Fruit fly (Drosophila melanogaster): ENCODE data around the gene CG43336.

Gene CG43336

DNA sequence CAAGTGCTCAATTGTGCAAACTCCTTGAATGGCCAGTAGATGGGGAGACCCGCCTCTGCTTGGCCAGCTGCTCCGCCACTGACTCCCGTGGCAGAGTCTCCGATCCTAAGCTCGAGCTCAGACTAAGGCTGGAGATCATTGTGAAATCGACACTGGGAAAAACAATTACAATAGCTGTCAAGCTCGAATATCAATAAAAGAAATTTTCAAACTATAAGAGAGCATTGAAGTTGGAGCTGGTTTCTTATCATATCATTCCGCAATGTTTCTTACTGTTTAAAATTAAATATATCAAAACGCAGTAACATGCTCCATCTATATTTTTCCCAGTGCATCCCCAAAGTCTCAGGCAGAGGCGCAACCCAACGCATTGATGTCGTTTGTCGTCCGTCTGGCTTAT, 5.8 kb downstream of the CG43336 start (continued):
- TF ChIP-seq sens (GFP tag) (peak; percentile 97), CG7745 (tag; optimal IDR thresholded peaks at IDR 0.05) (no peak), CG10209 (GFP tag; optimal IDR thresholded peaks at IDR 0.05) (peak; percentile 22), yki (optimal IDR thresholded peaks at IDR 0.05) (no peak), Lhr (GFP tag; optimal IDR thresholded peaks at IDR 0.05) (no peak), E2f2 (GFP tag; IDR thresholded peaks at IDR 0.05) (no peak), B-H2 (GFP tag; optimal IDR thresholded peaks at IDR 0.05) (no peak), CG1529 (GFP tag; optimal IDR thresholded peaks at IDR 0.05) (no peak), luna (GFP tag; optimal IDR thresholded peaks at IDR 0.05) (no peak), fd102C (GFP tag; optimal IDR thresholded peaks at IDR 0.05) (peak; percentile 79), CG17359 (tag; optimal IDR thresholded peaks at IDR 0.05) (peak; percentile 29), CG10979 (tag; optimal IDR thresholded peaks at IDR 0.05) (peak; percentile 87), CG7372 (GFP tag; IDR thresholded peaks at IDR 0.05) (no peak), CG7556 (GFP tag; optimal IDR thresholded peaks at IDR 0.05) (peak; percentile 22), Mrtf (GFP tag; IDR thresholded peaks at IDR 0.05) (no peak), YL-1 (GFP tag; optimal IDR thresholded peaks at IDR 0.05) (no peak), CG12942 (GFP tag; optimal IDR thresholded peaks at IDR 0.05) (no peak), sqz (GFP tag; optimal IDR thresholded peaks at IDR 0.05) (no peak), CG6791 (GFP tag; IDR thresholded peaks at IDR 0.05; ENCODE audit: partially characterized antibody) (no peak), mirr (GFP tag; optimal IDR thresholded peaks at IDR 0.05) (no peak), CG11504 (tag; optimal IDR thresholded peaks at IDR 0.05) (peak; percentile 23), CG30020 (tag; optimal IDR thresholded peaks at IDR 0.05) (no peak), CG31388 (GFP tag; optimal IDR thresholded peaks at IDR 0.05) (no peak), chinmo (GFP tag; IDR thresholded peaks at IDR 0.05; ENCODE audit: partially characterized antibody) (no peak), Awh (GFP tag; IDR thresholded peaks at IDR 0.05) (no peak), CG43689 (GFP tag; IDR thresholded peaks at IDR 0.05) (no peak), gro (GFP tag; optimal IDR thresholded peaks at IDR 0.05) (no peak), hth (optimal IDR thresholded peaks at IDR 0.05) (no peak), sd (tag; optimal IDR thresholded peaks at IDR 0.05) (no peak), bbx (GFP tag; IDR thresholded peaks at IDR 0.05; ENCODE audit: partially characterized antibody) (no peak), CG8765 (GFP tag; IDR thresholded peaks at IDR 0.05) (peak; percentile 91), unc-4 (GFP tag; IDR thresholded peaks at IDR 0.05; ENCODE audit: partially characterized antibody) (no peak), CG17385 (GFP tag; optimal IDR thresholded peaks at IDR 0.05) (no peak), peb (GFP tag; IDR thresholded peaks at IDR 0.05) (no peak), CG16863 (GFP tag; optimal IDR thresholded peaks at IDR 0.05) (peak; percentile 38), Sry-β (GFP tag; optimal IDR thresholded peaks at IDR 0.05) (no peak), HLH3B (GFP tag; IDR thresholded peaks at IDR 0.05) (no peak), CG7786 (GFP tag; optimal IDR thresholded peaks at IDR 0.05) (peak; percentile 18), E2f1 (GFP tag; IDR thresholded peaks at IDR 0.05) (no peak), CG11093 (GFP tag; IDR thresholded peaks at IDR 0.05) (no peak), kay (GFP tag; optimal IDR thresholded peaks at IDR 0.05) (no peak), vnd (GFP tag; IDR thresholded peaks at IDR 0.05; ENCODE audit: partially characterized antibody) (no peak), NC2α (GFP tag; optimal IDR thresholded peaks at IDR 0.05) (no peak), pzg (GFP tag; optimal IDR thresholded peaks at IDR 0.05) (no peak), CG13123 (GFP tag; optimal IDR thresholded peaks at IDR 0.05) (no peak), sens-2 (GFP tag; IDR thresholded peaks at IDR 0.05) (peak; percentile 53; the same call in 1 of the 2 replicates), nom (GFP tag; optimal IDR thresholded peaks at IDR 0.05) (peak; percentile 76), CG7928 (GFP tag; optimal IDR thresholded peaks at IDR 0.05) (no peak), CG10274 (GFP tag; optimal IDR thresholded peaks at IDR 0.05) (no peak), Hmx (GFP tag; optimal IDR thresholded peaks at IDR 0.05) (no peak), CHES-1-like (GFP tag; optimal IDR thresholded peaks at IDR 0.05) (peak; percentile 17), insv (GFP tag; optimal IDR thresholded peaks at IDR 0.05) (no peak)
